Worm (Caenorhabditis elegans) whole organism, young adult: ENCODE results near the gene T03G11.9.

ENCODE experiments used
- F23B12.7 ChIP-seq: sonication (generic microtip); optimal IDR thresholded peaks from 2 replicates; lab custom pipeline; 2017; ENCODE audit warnings: missing genetic modification characterization, mild to moderate bottlenecking, missing compliant biosample characterization, antibody characterized with exemption, moderate library complexity; ENCODE audit not compliant: insufficient read depth
- aptf-2 ChIP-seq: fragments of 200-800 bp; sonication (Bioruptor generic); conservative IDR thresholded peaks from 2 replicates; pipeline ENCODE4 v1.3.6; 2022; ENCODE audit warnings: missing genetic modification reagents, missing genetic modification characterization, missing compliant biosample characterization
- attf-5 ChIP-seq: fragments of 200-800 bp; sonication (Bioruptor generic); optimal IDR thresholded peaks from 2 replicates; lab custom pipeline; 2018; ENCODE audit warnings: mild to moderate bottlenecking, missing genetic modification characterization, missing compliant biosample characterization
- dpff-1 ChIP-seq: sonication (generic microtip); optimal IDR thresholded peaks from 2 replicates; lab custom pipeline; 2017; ENCODE audit warnings: mild to moderate bottlenecking, missing genetic modification characterization, missing compliant biosample characterization
- dpl-1 ChIP-seq: fragments of 150-350 bp; optimal IDR thresholded peaks from 2 replicates; lab custom pipeline; 2014; ENCODE audit warnings: missing biosample characterization, missing genetic modification reagents, missing genetic modification characterization
- efl-1 ChIP-seq: fragments of 150-350 bp; optimal IDR thresholded peaks from 2 replicates; lab custom pipeline; 2014; ENCODE audit warnings: missing biosample characterization, missing genetic modification reagents, missing genetic modification characterization
- ets-4 ChIP-seq: fragments of 200-800 bp; sonication (Bioruptor generic); optimal IDR thresholded peaks from 2 replicates; lab custom pipeline; 2018; ENCODE audit warnings: mild to moderate bottlenecking, missing genetic modification characterization, missing compliant biosample characterization
- gei-17 ChIP-seq: fragments of 200-800 bp; sonication (Bioruptor generic); optimal IDR thresholded peaks from 2 replicates; lab custom pipeline; 2018; ENCODE audit warnings: mild to moderate bottlenecking, missing genetic modification characterization, missing compliant biosample characterization
- him-1 ChIP-seq: sonication (generic microtip); optimal IDR thresholded peaks from 2 replicates; lab custom pipeline; 2016; ENCODE audit warnings: missing genotype, missing genetic modification reagents, missing genetic modification characterization, missing compliant biosample characterization
- hmg-1.2 ChIP-seq: fragments of 200-800 bp; sonication (Bioruptor generic); IDR thresholded peaks from 2 replicates; pipeline ENCODE4 v1.3.6; 2022; ENCODE audit warnings: missing genetic modification reagents, missing genetic modification characterization, missing compliant biosample characterization
- snpc-4 ChIP-seq, 5 experiments: fragments of 150-350 bp in 1 of 5; sonication (generic microtip) in 4 of 5; optimal IDR thresholded peaks; 2 replicates each; lab custom pipeline; 2014 to 2018; ENCODE audit warnings: missing genetic modification characterization in 5 of 5, missing biosample characterization in 3 of 5, antibody characterized with exemption in 2 of 5, mild to moderate bottlenecking in 2 of 5, missing compliant biosample characterization in 2 of 5, missing genotype in 2 of 5, moderate library complexity in 2 of 5, missing genetic modification reagents in 1 of 5
- unc-62 ChIP-seq: fragments of 150-350 bp; optimal IDR thresholded peaks from 2 replicates; lab custom pipeline; 2014; ENCODE audit warnings: missing biosample characterization, missing genetic modification reagents, missing genetic modification characterization

- TF ChIP-seq hmg-1.2: peak; percentile 25; the same call in 1 of the 2 replicates
- TF ChIP-seq ets-4 (GFP tag; lab: Kevin White, UChicago): no peak
- no peak for TF ChIP-seq dpl-1 (GFP tag; lab: Kevin White, UChicago)
- TF ChIP-seq attf-5 (GFP tag; lab: Kevin White, UChicago): no peak
- no peak for TF ChIP-seq unc-62 (GFP tag; lab: Kevin White, UChicago)
- no peak for TF ChIP-seq snpc-4 (GFP tag; optimal IDR thresholded peaks at IDR 0.05; lab: Kevin White, UChicago)
- no peak for TF ChIP-seq snpc-4 (tag; optimal IDR thresholded peaks at IDR 0.05; lab: Kevin White, UChicago)
- no peak for TF ChIP-seq him-1
- TF ChIP-seq gei-17 (GFP tag; lab: Kevin White, UChicago): no peak
- no peak for TF ChIP-seq dpff-1 (tag; lab: Kevin White, UChicago)
- no peak for TF ChIP-seq F23B12.7 (tag; lab: Kevin White, UChicago)
- TF ChIP-seq aptf-2 (GFP tag; lab: Robert Waterston, UW): no peak
- TF ChIP-seq efl-1 (GFP tag; lab: Kevin White, UChicago): no peak
Measured at ce11 chrX:5140177-5140576, 43.9 kb upstream of the T03G11.9 start.
